Worm (Caenorhabditis elegans): ENCODE results near the gene K07F5.12.
"Not testable (repeated sequence)": the region's sequence is repeated elsewhere in the genome, so short reads cannot be mapped to it uniquely, and the experiment has no call there.

DNA sequence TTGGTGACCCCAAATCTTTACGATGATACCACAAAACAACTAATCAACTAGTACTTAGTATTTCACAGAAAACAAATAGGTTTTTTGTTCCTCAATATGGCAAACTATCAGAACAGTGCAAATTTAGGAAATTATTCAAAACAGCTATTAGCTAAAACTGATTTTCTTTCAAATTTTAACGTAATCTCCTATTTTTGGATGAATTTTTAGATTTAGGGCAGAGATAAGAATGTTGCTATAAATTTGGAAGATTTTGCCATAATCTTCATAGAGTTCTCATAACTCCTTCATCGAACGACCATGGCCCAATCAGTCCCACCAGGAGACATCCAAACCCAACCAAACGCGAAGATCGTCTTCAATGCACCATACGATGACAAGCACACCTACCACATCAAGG lies 18.5 kb upstream of the K07F5.12 start, which contains the start of gene msp-10:
- TF ChIP-seq unc-62 (GFP tag; optimal IDR thresholded peaks at IDR 0.05); somi-1 (GFP tag; optimal IDR thresholded peaks at IDR 0.05); F23B12.7 (tag; optimal IDR thresholded peaks at IDR 0.05; ENCODE audit: insufficient read depth); lsy-27 (tag; optimal IDR thresholded peaks at IDR 0.05; ENCODE audit: borderline replicate concordance, insufficient read depth): not testable (repeated sequence)

All from whole organism, young adult.